Worm (Caenorhabditis elegans) whole organism, L3 larva: ENCODE data around the gene F46H6.5.

Experiments used
- aly-2 ChIP-seq: fragments of 150-350 bp; optimal IDR thresholded peaks from 2 replicates; lab custom pipeline; 2014; ENCODE audit warnings: missing biosample characterization, missing genetic modification characterization
- ceh-28 ChIP-seq: fragments of 150-350 bp; optimal IDR thresholded peaks from 2 replicates; lab custom pipeline; 2014; ENCODE audit warnings: missing biosample characterization, missing genetic modification reagents, missing genetic modification characterization
- hmg-11 ChIP-seq: sonication (generic microtip); optimal IDR thresholded peaks from 2 replicates; lab custom pipeline; 2016; ENCODE audit warnings: missing genetic modification characterization, missing compliant biosample characterization
- nhr-25 ChIP-seq: sonication (generic microtip); optimal IDR thresholded peaks from 2 replicates; lab custom pipeline; 2017; ENCODE audit warnings: missing biosample characterization, missing genetic modification characterization
- nhr-28 ChIP-seq: fragments of 150-350 bp; optimal IDR thresholded peaks from 2 replicates; lab custom pipeline; 2014; ENCODE audit warnings: missing biosample characterization, missing genetic modification characterization

DNA sequence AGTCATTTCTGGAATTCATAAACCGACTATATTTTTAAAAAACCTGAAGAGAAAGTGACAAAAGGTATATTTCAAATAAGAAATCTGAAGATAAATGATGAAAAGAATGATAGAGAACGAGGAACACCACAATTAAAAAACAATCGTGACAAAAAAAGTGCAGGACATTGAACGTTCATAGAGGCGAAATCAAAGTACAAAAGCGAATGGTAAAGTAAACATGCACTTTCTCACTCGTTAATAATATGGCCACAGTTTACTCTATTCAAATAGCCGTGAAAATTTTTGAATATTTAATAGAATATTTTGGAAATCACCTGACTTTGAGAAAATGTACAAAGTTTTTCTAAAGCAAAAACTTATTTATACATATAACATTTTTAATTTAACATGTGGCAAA, at the start of gene F46H6.5:
- no peak for TF ChIP-seq nhr-25 (tag; lab: Kevin White, UChicago)
- TF ChIP-seq aly-2: no peak
- TF ChIP-seq ceh-28 (tag; lab: Kevin White, UChicago): no peak
- no peak for TF ChIP-seq nhr-28 (tag; lab: Kevin White, UChicago)
- TF ChIP-seq hmg-11 (tag; lab: Kevin White, UChicago): no peak
